In genomic region chrX:17249326-17249725, dm6 we compare ENCODE assay signal across 1 fruit fly cellular context.
TF ChIP-seq lines count a peak whose summit lies in the region.

Gene CG8675 (minus strand): TSS chrX:17249502.

TF ChIP-seq in whole organism, embryonic, 481 proteins besides CTCF, POLR2A, EP300 and RAD21 (continued from another document and continues in another):
- no peak for TF ChIP-seq CG18764 (GFP tag; optimal IDR thresholded peaks at IDR 0.05; lab: Kevin White, UChicago)
- TF ChIP-seq odd (GFP tag; optimal IDR thresholded peaks at IDR 0.05; lab: Kevin White, UChicago) = no peak
- no peak for TF ChIP-seq eve (GFP tag; optimal IDR thresholded peaks at IDR 0.05; lab: Kevin White, UChicago)
- TF ChIP-seq CHES-1-like (GFP tag; optimal IDR thresholded peaks at IDR 0.05; lab: Kevin White, UChicago) = no peak
- no peak for TF ChIP-seq tna (GFP tag; IDR thresholded peaks at IDR 0.05; lab: Robert Waterston, UW; ENCODE audit: partially characterized antibody)
- TF ChIP-seq E2f1 (GFP tag; IDR thresholded peaks at IDR 0.05; lab: Robert Waterston, UW) = no peak
- TF ChIP-seq sim (GFP tag; IDR thresholded peaks at IDR 0.05; lab: Robert Waterston, UW) = no peak
- no peak for TF ChIP-seq Antp (GFP tag; optimal IDR thresholded peaks at IDR 0.05; lab: Kevin White, UChicago)
- no peak for TF ChIP-seq lab (GFP tag; optimal IDR thresholded peaks at IDR 0.05; lab: Kevin White, UChicago)
- TF ChIP-seq btn (GFP tag; optimal IDR thresholded peaks at IDR 0.05; lab: Kevin White, UChicago) = no peak
- no peak for TF ChIP-seq ase (GFP tag; IDR thresholded peaks at IDR 0.05; lab: Robert Waterston, UW)
- TF ChIP-seq p53 (GFP tag; optimal IDR thresholded peaks at IDR 0.05; lab: Kevin White, UChicago) = no peak
- TF ChIP-seq HLHmδ (GFP tag; optimal IDR thresholded peaks at IDR 0.05; lab: Kevin White, UChicago) = no peak
- TF ChIP-seq cwo (GFP tag; optimal IDR thresholded peaks at IDR 0.05; lab: Kevin White, UChicago) = no peak
- no peak for TF ChIP-seq CG4730 (GFP tag; IDR thresholded peaks at IDR 0.05; lab: Robert Waterston, UW)
- TF ChIP-seq hb (GFP tag; IDR thresholded peaks at IDR 0.05; lab: Robert Waterston, UW; ENCODE audit: partially characterized antibody) = no peak
- no peak for TF ChIP-seq CG34422 (GFP tag; IDR thresholded peaks at IDR 0.05; lab: Robert Waterston, UW)
- peak; percentile 46; the same call in 2 of the 3 replicates for TF ChIP-seq knrl (GFP tag; IDR thresholded peaks at IDR 0.05; lab: Robert Waterston, UW; ENCODE audit: partially characterized antibody)
- no peak for TF ChIP-seq grn (GFP tag; optimal IDR thresholded peaks at IDR 0.05; lab: Kevin White, UChicago)
- TF ChIP-seq CG3838 (GFP tag; optimal IDR thresholded peaks at IDR 0.05; lab: Kevin White, UChicago) = no peak
- no peak for TF ChIP-seq tgo (GFP tag; IDR thresholded peaks at IDR 0.05; lab: Robert Waterston, UW)
- peak; percentile 43; the same call in 1 of the 2 replicates for TF ChIP-seq Dref (GFP tag; IDR thresholded peaks at IDR 0.05; lab: Robert Waterston, UW)
- no peak for TF ChIP-seq pfk (GFP tag; optimal IDR thresholded peaks at IDR 0.05; lab: Kevin White, UChicago)
- TF ChIP-seq CG5245 (GFP tag; optimal IDR thresholded peaks at IDR 0.05; lab: Kevin White, UChicago) = no peak
- TF ChIP-seq dmrt99B (tag; optimal IDR thresholded peaks at IDR 0.05; lab: Kevin White, UChicago) = no peak
- TF ChIP-seq CG13296 (GFP tag; optimal IDR thresholded peaks at IDR 0.05; lab: Kevin White, UChicago) = no peak
- no peak for TF ChIP-seq zen2 (GFP tag; IDR thresholded peaks at IDR 0.05; lab: Robert Waterston, UW; ENCODE audit: partially characterized antibody)
- no peak for TF ChIP-seq abd-A (tag; optimal IDR thresholded peaks at IDR 0.05; lab: Kevin White, UChicago)
- TF ChIP-seq CG1603 (tag; optimal IDR thresholded peaks at IDR 0.05; lab: Kevin White, UChicago) = peak; percentile 50
- no peak for TF ChIP-seq CG14667 (GFP tag; IDR thresholded peaks at IDR 0.05; lab: Robert Waterston, UW)
- TF ChIP-seq nau (GFP tag; optimal IDR thresholded peaks at IDR 0.05; lab: Kevin White, UChicago) = no peak
- no peak for TF ChIP-seq CG8359 (GFP tag; optimal IDR thresholded peaks at IDR 0.05; lab: Kevin White, UChicago; ENCODE audit: borderline replicate concordance)
- no peak for TF ChIP-seq CG10321 (GFP tag; IDR thresholded peaks at IDR 0.05; lab: Robert Waterston, UW)
- TF ChIP-seq dpn (GFP tag; optimal IDR thresholded peaks at IDR 0.05; lab: Kevin White, UChicago) = no peak
- no peak for TF ChIP-seq CG15269 (tag; optimal IDR thresholded peaks at IDR 0.05; lab: Kevin White, UChicago)
- no peak for TF ChIP-seq CG1602 (GFP tag; optimal IDR thresholded peaks at IDR 0.05; lab: Kevin White, UChicago)
- no peak for TF ChIP-seq fd3F (GFP tag; optimal IDR thresholded peaks at IDR 0.05; lab: Kevin White, UChicago)
- TF ChIP-seq Six4 (GFP tag; optimal IDR thresholded peaks at IDR 0.05; lab: Kevin White, UChicago) = no peak
- TF ChIP-seq Lhr (GFP tag; optimal IDR thresholded peaks at IDR 0.05; lab: Kevin White, UChicago) = peak; percentile 67
- TF ChIP-seq Ets97D (GFP tag; optimal IDR thresholded peaks at IDR 0.05; lab: Kevin White, UChicago) = peak; percentile 32
- no peak for TF ChIP-seq CG7271 (tag; optimal IDR thresholded peaks at IDR 0.05; lab: Kevin White, UChicago)
- TF ChIP-seq CG2202 (tag; optimal IDR thresholded peaks at IDR 0.05; lab: Kevin White, UChicago) = no peak
- no peak for TF ChIP-seq so (GFP tag; IDR thresholded peaks at IDR 0.05; lab: Robert Waterston, UW)
- TF ChIP-seq Xbp1 (GFP tag; optimal IDR thresholded peaks at IDR 0.05; lab: Kevin White, UChicago) = no peak
- TF ChIP-seq CG7786 (GFP tag; optimal IDR thresholded peaks at IDR 0.05; lab: Kevin White, UChicago) = no peak
- no peak for TF ChIP-seq sens-2 (GFP tag; IDR thresholded peaks at IDR 0.05; lab: Robert Waterston, UW)
- TF ChIP-seq CG12769 (tag; optimal IDR thresholded peaks at IDR 0.05; lab: Kevin White, UChicago) = no peak
- TF ChIP-seq C15 (GFP tag; IDR thresholded peaks at IDR 0.05; lab: Robert Waterston, UW) = no peak
- TF ChIP-seq unpg (GFP tag; optimal IDR thresholded peaks at IDR 0.05; lab: Kevin White, UChicago) = no peak
- no peak for TF ChIP-seq sima (GFP tag; optimal IDR thresholded peaks at IDR 0.05; lab: Kevin White, UChicago)
- TF ChIP-seq Max (GFP tag; optimal IDR thresholded peaks at IDR 0.05; lab: Kevin White, UChicago) = no peak
- TF ChIP-seq lilli (GFP tag; optimal IDR thresholded peaks at IDR 0.05; lab: Kevin White, UChicago) = no peak
- TF ChIP-seq Taf1 (GFP tag; IDR thresholded peaks at IDR 0.05; lab: Robert Waterston, UW) = no peak
- no peak for TF ChIP-seq CG4707 (GFP tag; optimal IDR thresholded peaks at IDR 0.05; lab: Kevin White, UChicago)
- peak; percentile 40 for TF ChIP-seq HmgZ (tag; optimal IDR thresholded peaks at IDR 0.05; lab: Kevin White, UChicago)
- TF ChIP-seq Jarid2 (GFP tag; optimal IDR thresholded peaks at IDR 0.05; lab: Kevin White, UChicago) = no peak
- no peak for TF ChIP-seq Tbp (GFP tag; optimal IDR thresholded peaks at IDR 0.05; lab: Kevin White, UChicago)
- TF ChIP-seq Opbp (GFP tag; IDR thresholded peaks at IDR 0.05; lab: Robert Waterston, UW; ENCODE audit: partially characterized antibody) = peak; percentile 41; the same call in 1 of the 3 replicates
- peak; percentile 2 for TF ChIP-seq CG12659 (GFP tag; optimal IDR thresholded peaks at IDR 0.05; lab: Kevin White, UChicago)
- TF ChIP-seq CG42726 (GFP tag; IDR thresholded peaks at IDR 0.05; lab: Robert Waterston, UW; ENCODE audit: partially characterized antibody) = no peak
- TF ChIP-seq chinmo (GFP tag; IDR thresholded peaks at IDR 0.05; lab: Robert Waterston, UW; ENCODE audit: partially characterized antibody) = no peak
- TF ChIP-seq ap (GFP tag; IDR thresholded peaks at IDR 0.05; lab: Robert Waterston, UW) = no peak
- peak; percentile 13 for TF ChIP-seq CG17829 (tag; optimal IDR thresholded peaks at IDR 0.05; lab: Kevin White, UChicago)
- peak; percentile 29 for TF ChIP-seq CG13624 (GFP tag; optimal IDR thresholded peaks at IDR 0.05; lab: Kevin White, UChicago)
- TF ChIP-seq CG1529 (GFP tag; optimal IDR thresholded peaks at IDR 0.05; lab: Kevin White, UChicago) = no peak
- TF ChIP-seq CG9437 (GFP tag; optimal IDR thresholded peaks at IDR 0.05; lab: Kevin White, UChicago) = no peak
- peak; percentile 66 for TF ChIP-seq sens (GFP tag; lab: Kevin White, UChicago)
- no peak for TF ChIP-seq CG12744 (GFP tag; optimal IDR thresholded peaks at IDR 0.05; lab: Kevin White, UChicago)
- TF ChIP-seq CG15073 (GFP tag; optimal IDR thresholded peaks at IDR 0.05; lab: Kevin White, UChicago) = no peak
- peak; percentile 26 for TF ChIP-seq CG15514 (GFP tag; optimal IDR thresholded peaks at IDR 0.05; lab: Kevin White, UChicago)
- TF ChIP-seq ac (GFP tag; optimal IDR thresholded peaks at IDR 0.05; lab: Kevin White, UChicago) = no peak
- no peak for TF ChIP-seq tap (tag; optimal IDR thresholded peaks at IDR 0.05; lab: Kevin White, UChicago)
- TF ChIP-seq Sox102F (GFP tag; optimal IDR thresholded peaks at IDR 0.05; lab: Kevin White, UChicago) = no peak
- no peak for TF ChIP-seq insv (GFP tag; optimal IDR thresholded peaks at IDR 0.05; lab: Kevin White, UChicago)
- no peak for TF ChIP-seq TFAM (GFP tag; optimal IDR thresholded peaks at IDR 0.05; lab: Kevin White, UChicago)
- TF ChIP-seq chn (GFP tag; optimal IDR thresholded peaks at IDR 0.05; lab: Kevin White, UChicago) = no peak
- TF ChIP-seq zfh2 (GFP tag; optimal IDR thresholded peaks at IDR 0.05; lab: Kevin White, UChicago) = no peak
- no peak for TF ChIP-seq Sox100B (GFP tag; optimal IDR thresholded peaks at IDR 0.05; lab: Kevin White, UChicago)
- TF ChIP-seq jumu (GFP tag; optimal IDR thresholded peaks at IDR 0.05; lab: Kevin White, UChicago) = no peak
- no peak for TF ChIP-seq sna (GFP tag; IDR thresholded peaks at IDR 0.05; lab: Robert Waterston, UW; ENCODE audit: partially characterized antibody)
- no peak for TF ChIP-seq CG2875 (GFP tag; optimal IDR thresholded peaks at IDR 0.05; lab: Kevin White, UChicago)
- TF ChIP-seq CG10274 (GFP tag; optimal IDR thresholded peaks at IDR 0.05; lab: Kevin White, UChicago) = no peak
- TF ChIP-seq exex (tag; optimal IDR thresholded peaks at IDR 0.05; lab: Kevin White, UChicago) = no peak
- no peak for TF ChIP-seq crc (GFP tag; optimal IDR thresholded peaks at IDR 0.05; lab: Kevin White, UChicago)
- no peak for TF ChIP-seq CG32767 (GFP tag; IDR thresholded peaks at IDR 0.05; lab: Robert Waterston, UW)
- TF ChIP-seq dmrt11E (tag; optimal IDR thresholded peaks at IDR 0.05; lab: Kevin White, UChicago) = no peak
- TF ChIP-seq ken (GFP tag; IDR thresholded peaks at IDR 0.05; lab: Robert Waterston, UW) = no peak
- TF ChIP-seq stc (GFP tag; IDR thresholded peaks at IDR 0.05; lab: Robert Waterston, UW) = no peak
- peak; percentile 81 for TF ChIP-seq cad (GFP tag; optimal IDR thresholded peaks at IDR 0.05; lab: Kevin White, UChicago)
- TF ChIP-seq rib (GFP tag; IDR thresholded peaks at IDR 0.05; lab: Robert Waterston, UW) = no peak
- TF ChIP-seq sr (GFP tag; IDR thresholded peaks at IDR 0.05; lab: Robert Waterston, UW) = no peak
- TF ChIP-seq CG11247 (GFP tag; IDR thresholded peaks at IDR 0.05; lab: Robert Waterston, UW) = no peak
- no peak for TF ChIP-seq CG1832 (GFP tag; optimal IDR thresholded peaks at IDR 0.05; lab: Kevin White, UChicago)
- TF ChIP-seq Usf (GFP tag; optimal IDR thresholded peaks at IDR 0.05; lab: Kevin White, UChicago) = no peak
- TF ChIP-seq az2 (GFP tag; optimal IDR thresholded peaks at IDR 0.05; lab: Kevin White, UChicago) = no peak
- TF ChIP-seq maf-S (GFP tag; optimal IDR thresholded peaks at IDR 0.05; lab: Kevin White, UChicago) = no peak
- TF ChIP-seq pnt (GFP tag; optimal IDR thresholded peaks at IDR 0.05; lab: Kevin White, UChicago) = no peak
- no peak for TF ChIP-seq Nf-YB (GFP tag; optimal IDR thresholded peaks at IDR 0.05; lab: Kevin White, UChicago)
- no peak for TF ChIP-seq pros (GFP tag; optimal IDR thresholded peaks at IDR 0.05; lab: Kevin White, UChicago)
- TF ChIP-seq repo (GFP tag; optimal IDR thresholded peaks at IDR 0.05; lab: Kevin White, UChicago) = no peak
- TF ChIP-seq tin (GFP tag; optimal IDR thresholded peaks at IDR 0.05; lab: Kevin White, UChicago) = no peak
- no peak for TF ChIP-seq CG2199 (GFP tag; IDR thresholded peaks at IDR 0.05; lab: Robert Waterston, UW)
- TF ChIP-seq ERR (GFP tag; optimal IDR thresholded peaks at IDR 0.05; lab: Kevin White, UChicago) = no peak
- no peak for TF ChIP-seq CG3281 (GFP tag; optimal IDR thresholded peaks at IDR 0.05; lab: Kevin White, UChicago)
- TF ChIP-seq MBD-R2 (GFP tag; IDR thresholded peaks at IDR 0.05; lab: Robert Waterston, UW) = peak; percentile 73
- TF ChIP-seq chm (GFP tag; IDR thresholded peaks at IDR 0.05; lab: Robert Waterston, UW) = no peak
- peak; percentile 52 for TF ChIP-seq MESR4 (GFP tag; optimal IDR thresholded peaks at IDR 0.05; lab: Kevin White, UChicago)
- TF ChIP-seq Atf-2 (GFP tag; optimal IDR thresholded peaks at IDR 0.05; lab: Kevin White, UChicago) = no peak
- TF ChIP-seq CG9797 (GFP tag; optimal IDR thresholded peaks at IDR 0.05; lab: Kevin White, UChicago) = peak; percentile 56
- TF ChIP-seq gsb (GFP tag; IDR thresholded peaks at IDR 0.05; lab: Robert Waterston, UW) = no peak
- no peak for TF ChIP-seq wor (GFP tag; IDR thresholded peaks at IDR 0.05; lab: Robert Waterston, UW)
- no peak for TF ChIP-seq CG15601 (tag; optimal IDR thresholded peaks at IDR 0.05; lab: Kevin White, UChicago)
- no peak for TF ChIP-seq CG2678 (tag; optimal IDR thresholded peaks at IDR 0.05; lab: Kevin White, UChicago)
- TF ChIP-seq D (optimal IDR thresholded peaks at IDR 0.05; lab: Kevin White, UChicago) = no peak
- TF ChIP-seq D (GFP tag; optimal IDR thresholded peaks at IDR 0.05; lab: Kevin White, UChicago) = no peak
- TF ChIP-seq Ets65A (GFP tag; lab: Kevin White, UChicago) = no peak
- no peak for TF ChIP-seq bcd (GFP tag; optimal IDR thresholded peaks at IDR 0.05; lab: Kevin White, UChicago)
- no peak for TF ChIP-seq jigr1 (GFP tag; IDR thresholded peaks at IDR 0.05; lab: Robert Waterston, UW)
- TF ChIP-seq CG15479 (GFP tag; optimal IDR thresholded peaks at IDR 0.05; lab: Kevin White, UChicago) = no peak
- TF ChIP-seq CG32532 (GFP tag; IDR thresholded peaks at IDR 0.05; lab: Robert Waterston, UW) = no peak
- no peak for TF ChIP-seq ab (GFP tag; optimal IDR thresholded peaks at IDR 0.05; lab: Kevin White, UChicago)
- no peak for TF ChIP-seq H2.0 (GFP tag; IDR thresholded peaks at IDR 0.05; lab: Robert Waterston, UW)
- TF ChIP-seq CG4404 (GFP tag; IDR thresholded peaks at IDR 0.05; lab: Robert Waterston, UW) = no peak
- no peak for TF ChIP-seq pum (GFP tag; optimal IDR thresholded peaks at IDR 0.05; lab: Kevin White, UChicago)
- TF ChIP-seq CG1024 (GFP tag; IDR thresholded peaks at IDR 0.05; lab: Robert Waterston, UW) = no peak
- TF ChIP-seq Trl (optimal IDR thresholded peaks at IDR 0.05; lab: Kevin White, UChicago) = no peak
- no peak for TF ChIP-seq Trl (GFP tag; optimal IDR thresholded peaks at IDR 0.05; lab: Kevin White, UChicago)
- TF ChIP-seq pita (GFP tag; optimal IDR thresholded peaks at IDR 0.05; lab: Kevin White, UChicago) = peak; percentile 64
- no peak for TF ChIP-seq NFAT (GFP tag; IDR thresholded peaks at IDR 0.05; lab: Robert Waterston, UW)
- no peak for TF ChIP-seq Atf3 (GFP tag; optimal IDR thresholded peaks at IDR 0.05; lab: Kevin White, UChicago)
- no peak for TF ChIP-seq NK7.1 (GFP tag; optimal IDR thresholded peaks at IDR 0.05; lab: Kevin White, UChicago)
- no peak for TF ChIP-seq BtbVII (GFP tag; optimal IDR thresholded peaks at IDR 0.05; lab: Kevin White, UChicago)
- no peak for TF ChIP-seq CG9817 (tag; optimal IDR thresholded peaks at IDR 0.05; lab: Kevin White, UChicago)
- no peak for TF ChIP-seq hkb (optimal IDR thresholded peaks at IDR 0.05; lab: Kevin White, UChicago)
- no peak for TF ChIP-seq hkb (GFP tag; IDR thresholded peaks at IDR 0.05; lab: Robert Waterston, UW)
- TF ChIP-seq ewg (GFP tag; optimal IDR thresholded peaks at IDR 0.05; lab: Kevin White, UChicago) = peak; percentile 85
- TF ChIP-seq CG8290 (GFP tag; optimal IDR thresholded peaks at IDR 0.05; lab: Kevin White, UChicago) = no peak
- TF ChIP-seq CG8290 (tag; optimal IDR thresholded peaks at IDR 0.05; lab: Kevin White, UChicago) = peak in 1 of 2 experiments; percentile 48
- TF ChIP-seq NC2α (GFP tag; optimal IDR thresholded peaks at IDR 0.05; lab: Kevin White, UChicago) = no peak
- TF ChIP-seq CG9609 (GFP tag; optimal IDR thresholded peaks at IDR 0.05; lab: Kevin White, UChicago) = no peak
- no peak for TF ChIP-seq ham (GFP tag; IDR thresholded peaks at IDR 0.05; lab: Robert Waterston, UW)
